Worm (Caenorhabditis elegans) whole organism, late embryonic: ENCODE results near the gene F22E5.22.

ENCODE experiments used
- C08G9.2 ChIP-seq: sonication (generic microtip); optimal IDR thresholded peaks from 2 replicates; lab custom pipeline; 2016; ENCODE audit warnings: mild to moderate bottlenecking, missing genetic modification characterization, moderate library complexity, missing compliant biosample characterization
- F13H6.1 ChIP-seq: sonication (generic microtip); optimal IDR thresholded peaks from 2 replicates; lab custom pipeline; 2016; ENCODE audit warnings: missing genetic modification characterization, missing compliant biosample characterization
- K02D7.2 ChIP-seq: sonication (generic microtip); optimal IDR thresholded peaks from 2 replicates; lab custom pipeline; 2017; ENCODE audit warnings: mild to moderate bottlenecking, missing genetic modification characterization, missing compliant biosample characterization
- K09A11.1 ChIP-seq: sonication (generic microtip); optimal IDR thresholded peaks from 2 replicates; lab custom pipeline; 2017; ENCODE audit warnings: antibody characterized with exemption, mild to moderate bottlenecking, missing genetic modification characterization, missing compliant biosample characterization; ENCODE audit not compliant: insufficient read depth
- Y22D7AL.16 ChIP-seq: sonication (generic microtip); optimal IDR thresholded peaks from 2 replicates; lab custom pipeline; 2016; ENCODE audit warnings: missing genetic modification characterization, missing compliant biosample characterization
- ahr-1 ChIP-seq: sonication (generic microtip); optimal IDR thresholded peaks from 2 replicates; lab custom pipeline; 2016; ENCODE audit warnings: missing genetic modification characterization, missing compliant biosample characterization
- ceh-14 ChIP-seq: sonication (generic microtip); optimal IDR thresholded peaks from 2 replicates; lab custom pipeline; 2016; ENCODE audit warnings: missing genotype, missing genetic modification characterization, missing compliant biosample characterization
- ceh-18 ChIP-seq: sonication (generic microtip); optimal IDR thresholded peaks from 2 replicates; lab custom pipeline; 2016; ENCODE audit warnings: missing genetic modification characterization, missing compliant biosample characterization
- ceh-2 ChIP-seq: sonication (generic microtip); optimal IDR thresholded peaks from 2 replicates; lab custom pipeline; 2016; ENCODE audit warnings: missing genotype, missing genetic modification characterization, missing compliant biosample characterization
- ceh-24 ChIP-seq: sonication (generic microtip); optimal IDR thresholded peaks from 2 replicates; lab custom pipeline; 2016; ENCODE audit warnings: mild to moderate bottlenecking, missing genetic modification characterization, missing compliant biosample characterization
- ceh-31 ChIP-seq: sonication (generic microtip); optimal IDR thresholded peaks from 2 replicates; lab custom pipeline; 2016; ENCODE audit warnings: missing genetic modification characterization, missing compliant biosample characterization
- ceh-48 ChIP-seq: sonication (generic microtip); optimal IDR thresholded peaks from 2 replicates; lab custom pipeline; 2016; ENCODE audit warnings: missing genetic modification characterization, inconsistent platforms, missing compliant biosample characterization
- ceh-6 ChIP-seq: fragments of 200-800 bp; sonication (Bioruptor generic); optimal IDR thresholded peaks from 2 replicates; lab custom pipeline; 2018; ENCODE audit warnings: mild to moderate bottlenecking, missing genetic modification characterization, missing compliant biosample characterization
- dve-1 ChIP-seq: sonication (generic microtip); optimal IDR thresholded peaks from 2 replicates; lab custom pipeline; 2017; ENCODE audit warnings: antibody characterized with exemption, mild to moderate bottlenecking, missing genetic modification characterization, missing compliant biosample characterization
- elt-2 ChIP-seq: sonication (generic microtip); optimal IDR thresholded peaks from 2 replicates; lab custom pipeline; 2016; ENCODE audit warnings: missing genetic modification reagents, missing genetic modification characterization, missing compliant biosample characterization
- fax-1 ChIP-seq: sonication (generic microtip); optimal IDR thresholded peaks from 2 replicates; lab custom pipeline; 2016; ENCODE audit warnings: missing genotype, missing genetic modification characterization, missing compliant biosample characterization
- fkh-6 ChIP-seq: sonication (generic microtip); optimal IDR thresholded peaks from 2 replicates; lab custom pipeline; 2016; ENCODE audit warnings: missing genetic modification characterization, missing compliant biosample characterization
- gmeb-2 ChIP-seq: sonication (generic microtip); optimal IDR thresholded peaks from 2 replicates; lab custom pipeline; 2016; ENCODE audit warnings: missing genetic modification characterization, inconsistent platforms, missing compliant biosample characterization
- hlh-30 ChIP-seq: sonication (generic microtip); optimal IDR thresholded peaks from 2 replicates; lab custom pipeline; 2017; ENCODE audit warnings: antibody characterized with exemption, missing genetic modification characterization, missing compliant biosample characterization; ENCODE audit not compliant: insufficient read depth
- lim-6 ChIP-seq: sonication (generic microtip); optimal IDR thresholded peaks from 2 replicates; lab custom pipeline; 2016; ENCODE audit warnings: missing genetic modification characterization, missing compliant biosample characterization
- madf-2 ChIP-seq: sonication (generic microtip); optimal IDR thresholded peaks from 2 replicates; lab custom pipeline; 2017; ENCODE audit warnings: missing genetic modification characterization, missing compliant biosample characterization
- mec-3 ChIP-seq: sonication (generic microtip); optimal IDR thresholded peaks from 2 replicates; lab custom pipeline; 2016; ENCODE audit warnings: borderline replicate concordance, missing genetic modification characterization, missing compliant biosample characterization
- nhr-11 ChIP-seq: fragments of 150-350 bp; optimal IDR thresholded peaks from 2 replicates; lab custom pipeline; 2014; ENCODE audit warnings: missing biosample characterization, missing genetic modification characterization
- nhr-232 ChIP-seq: sonication (generic microtip); optimal IDR thresholded peaks from 2 replicates; lab custom pipeline; 2016; ENCODE audit warnings: missing genetic modification characterization, missing compliant biosample characterization
- pax-1 ChIP-seq: fragments of 150-350 bp; optimal IDR thresholded peaks from 2 replicates; lab custom pipeline; 2014; ENCODE audit warnings: missing biosample characterization, missing genetic modification characterization
- pha-2 ChIP-seq: sonication (generic microtip); optimal IDR thresholded peaks from 2 replicates; lab custom pipeline; 2017; ENCODE audit warnings: mild to moderate bottlenecking, missing genetic modification characterization, missing compliant biosample characterization
- pros-1 ChIP-seq: fragments of 150-350 bp; optimal IDR thresholded peaks from 2 replicates; lab custom pipeline; 2014; ENCODE audit warnings: missing biosample characterization, missing genetic modification reagents, missing genetic modification characterization
- rnt-1 ChIP-seq: sonication (generic microtip); optimal IDR thresholded peaks from 2 replicates; lab custom pipeline; 2016; ENCODE audit warnings: missing genetic modification characterization, missing compliant biosample characterization
- sdc-2 ChIP-seq: sonication (generic microtip); optimal IDR thresholded peaks from 2 replicates; lab custom pipeline; 2016; ENCODE audit warnings: missing genotype, missing genetic modification characterization, missing compliant biosample characterization
- syd-9 ChIP-seq: sonication (generic microtip); optimal IDR thresholded peaks from 2 replicates; lab custom pipeline; 2016; ENCODE audit warnings: mild to moderate bottlenecking, missing genetic modification characterization, moderate library complexity, missing compliant biosample characterization
- tbx-2 ChIP-seq: sonication (generic microtip); optimal IDR thresholded peaks from 2 replicates; lab custom pipeline; 2016; ENCODE audit warnings: missing genetic modification characterization, missing compliant biosample characterization
- tbx-7 ChIP-seq: sonication (generic microtip); optimal IDR thresholded peaks from 2 replicates; lab custom pipeline; 2016; ENCODE audit warnings: missing genotype, missing genetic modification characterization, missing compliant biosample characterization
- unc-42 ChIP-seq: sonication (generic microtip); optimal IDR thresholded peaks from 2 replicates; lab custom pipeline; 2016; ENCODE audit warnings: missing genotype, missing genetic modification characterization, missing compliant biosample characterization
- unc-55 ChIP-seq: sonication (generic microtip); optimal IDR thresholded peaks from 2 replicates; lab custom pipeline; 2017; ENCODE audit warnings: missing biosample characterization, missing genetic modification reagents, missing genetic modification characterization

F22E5.22 gene

DNA sequence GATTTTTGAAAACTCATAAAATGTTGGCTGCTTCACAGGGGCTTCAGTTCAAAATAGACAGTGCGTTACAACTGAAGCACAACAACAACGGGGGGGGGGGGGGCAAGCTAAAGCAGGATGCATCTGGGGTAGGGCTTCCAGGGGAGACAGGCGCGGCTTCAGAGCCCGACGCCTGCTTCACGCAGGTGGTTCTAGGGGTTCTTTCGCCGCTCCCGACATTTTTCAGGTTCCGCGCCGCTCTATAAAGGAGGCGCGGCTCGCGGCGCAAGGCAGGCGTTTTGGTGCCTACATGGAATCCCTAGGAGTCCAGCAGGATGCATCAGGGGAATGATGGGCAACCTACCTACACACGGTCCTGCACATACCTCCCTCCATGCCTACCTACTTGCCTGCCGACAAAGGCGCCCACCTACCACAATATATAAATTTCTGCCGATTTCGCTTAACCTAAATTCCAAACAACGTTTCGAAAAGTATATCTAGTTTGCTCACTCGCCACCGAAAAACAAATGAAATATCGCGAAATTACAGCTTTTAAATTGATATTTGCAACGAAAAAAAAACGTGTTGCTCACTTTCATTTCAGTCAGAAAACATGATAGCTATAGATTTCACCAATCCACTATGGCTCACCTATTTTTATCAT, 38.4 kb upstream of the F22E5.22 start, which contains the start of gene sri-71:
Gene sri-71, plus strand, starts transcription at position 596 of the 646 bp plus-strand sequence.
- no peak for TF ChIP-seq hlh-30 (tag; lab: Kevin White, UChicago)
- no peak for TF ChIP-seq tbx-2 (tag; lab: Kevin White, UChicago)
- TF ChIP-seq fkh-6 (tag; lab: Kevin White, UChicago), result no peak
- TF ChIP-seq ceh-18 (tag; lab: Kevin White, UChicago), result no peak
- no peak for TF ChIP-seq elt-2 (tag; lab: Kevin White, UChicago)
- TF ChIP-seq nhr-232, result no peak

DNA sequence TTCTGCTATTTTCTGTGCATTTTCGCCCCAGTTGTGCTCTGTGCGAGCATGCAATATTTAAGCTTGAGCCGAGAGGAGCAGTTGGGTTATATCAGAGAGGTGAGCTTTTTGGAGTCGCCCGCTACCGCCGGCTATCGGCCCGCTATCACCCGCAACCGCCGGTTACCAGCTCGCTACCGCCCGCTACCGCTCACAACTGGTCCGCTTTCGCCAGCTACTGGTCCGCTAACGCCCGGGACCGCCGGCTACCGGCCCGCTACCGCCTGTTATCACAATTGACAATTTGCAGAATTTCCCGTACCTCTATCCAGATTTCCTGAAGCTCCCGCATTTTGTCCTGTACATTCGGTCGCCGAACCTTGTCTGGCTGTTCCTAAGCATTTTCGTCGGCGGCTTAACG, 37.3 kb upstream of the F22E5.22 start:
- TF ChIP-seq dve-1 (tag; lab: Kevin White, UChicago), result no peak
- TF ChIP-seq F13H6.1 (tag; lab: Kevin White, UChicago), result no peak
- TF ChIP-seq rnt-1 (tag; lab: Kevin White, UChicago), result no peak
- TF ChIP-seq Y22D7AL.16 (tag; lab: Kevin White, UChicago), result no peak

DNA sequence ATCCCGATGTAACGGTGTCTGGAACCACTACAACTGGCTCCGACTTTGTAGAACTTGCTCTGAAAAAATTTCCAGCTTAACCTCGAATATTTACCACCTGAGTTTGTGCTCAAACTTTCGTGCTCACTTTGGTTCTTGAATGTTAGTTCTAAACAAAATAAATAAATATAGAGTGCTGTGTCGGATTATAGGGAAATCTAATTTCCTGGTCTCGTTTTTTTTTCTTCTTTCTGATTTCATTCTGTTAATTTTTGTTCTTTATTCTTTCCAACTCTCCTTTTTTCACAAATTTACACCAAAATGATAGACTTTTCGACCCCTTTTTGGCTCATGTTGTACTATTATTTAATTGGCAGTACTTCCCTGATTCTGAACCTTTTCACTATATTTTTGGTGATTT, 36.4 kb upstream of the F22E5.22 start, which contains the start of gene sri-37:
Gene sri-37, plus strand, starts transcription at position 301 of the 400 bp plus-strand sequence.
- no peak for TF ChIP-seq C08G9.2 (tag; lab: Kevin White, UChicago)
- no peak for TF ChIP-seq sdc-2 (tag; lab: Kevin White, UChicago)
- TF ChIP-seq syd-9 (tag; lab: Kevin White, UChicago), result no peak
- TF ChIP-seq ceh-18 (tag; lab: Kevin White, UChicago), result no peak
- TF ChIP-seq pha-2 (tag; lab: Kevin White, UChicago), result no peak

DNA sequence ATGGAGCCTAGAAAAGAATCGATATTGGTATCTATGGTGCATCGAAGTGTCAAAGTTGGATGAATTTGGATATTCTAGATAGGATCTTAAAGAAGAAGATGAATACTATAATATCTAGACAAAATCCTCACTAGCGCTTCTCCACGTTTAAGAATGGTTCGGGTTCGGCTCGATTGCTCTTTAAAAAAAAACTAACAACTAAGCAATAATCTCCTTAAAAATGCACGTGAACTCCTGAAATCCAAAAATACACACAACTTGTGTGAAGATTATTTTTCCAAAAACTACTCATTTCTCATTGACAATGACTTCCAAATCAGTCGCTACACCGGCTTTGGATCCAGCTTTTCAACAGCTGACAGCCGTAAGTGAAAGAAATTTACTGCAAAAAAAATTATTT, 34.5 kb upstream of the F22E5.22 start, which contains the start of gene D2062.1:
Gene D2062.1, plus strand, starts transcription at position 301 of the 400 bp plus-strand sequence.
- TF ChIP-seq ahr-1 (tag; lab: Kevin White, UChicago), result no peak
- no peak for TF ChIP-seq mec-3 (tag; lab: Kevin White, UChicago)
- no peak for TF ChIP-seq ceh-2
- TF ChIP-seq unc-42 (tag; lab: Kevin White, UChicago), result no peak
- TF ChIP-seq K02D7.2 (tag; lab: Kevin White, UChicago), result no peak
- no peak for TF ChIP-seq pros-1 (tag; lab: Kevin White, UChicago)
- no peak for TF ChIP-seq madf-2 (tag; lab: Kevin White, UChicago)
- no peak for TF ChIP-seq ceh-31 (tag; lab: Kevin White, UChicago)
- no peak for TF ChIP-seq tbx-7
- TF ChIP-seq ceh-14, result no peak
- TF ChIP-seq ceh-6 (GFP tag; lab: Kevin White, UChicago), result no peak
- TF ChIP-seq, all 69 proteins: peak for 0

DNA sequence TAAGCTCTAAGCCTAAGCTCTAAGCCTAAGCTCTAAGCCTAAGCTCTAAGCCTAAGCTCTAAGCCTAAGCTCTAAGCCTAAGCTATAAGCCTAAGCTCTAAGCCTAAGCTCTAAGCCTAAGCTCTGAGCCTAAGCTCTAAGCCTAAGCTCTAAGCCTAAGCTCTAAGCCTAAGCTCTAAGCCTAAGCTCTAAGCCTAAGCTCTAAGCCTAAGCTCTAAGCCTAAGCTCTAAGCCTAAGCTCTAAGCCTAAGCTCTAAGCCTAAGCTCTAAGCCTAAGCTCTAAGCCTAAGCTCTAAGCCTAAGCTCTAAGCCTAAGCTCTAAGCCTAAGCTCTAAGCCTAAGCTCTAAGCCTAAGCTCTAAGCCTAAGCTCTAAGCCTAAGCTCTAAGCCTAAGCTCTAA, 33.5 kb upstream of the F22E5.22 start:
- peak; percentile 89 for TF ChIP-seq dve-1 (tag; lab: Kevin White, UChicago)
- TF ChIP-seq, all 69 proteins: peak for 1; not testable (repeated sequence) for 68

DNA sequence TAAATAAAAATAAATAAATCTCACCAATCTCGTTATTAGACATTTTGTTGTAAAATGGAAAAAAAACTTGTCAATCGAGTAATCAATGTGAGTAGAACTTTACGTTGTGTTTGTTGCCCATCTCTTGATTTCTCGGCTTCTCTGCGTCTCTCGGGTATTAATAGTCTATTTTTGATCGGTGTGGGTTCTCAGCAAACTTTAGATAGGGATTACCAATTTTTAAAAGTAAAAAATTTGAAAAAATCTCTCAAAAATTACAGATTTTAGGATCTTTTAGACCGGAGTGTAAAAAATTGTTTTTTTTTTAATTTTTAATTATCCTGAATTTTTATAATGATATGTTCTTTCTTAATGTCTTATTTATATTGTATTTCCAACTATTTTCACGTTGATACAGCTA, 28.3 kb upstream of the F22E5.22 start, which contains the start of gene F22E5.21:
Gene F22E5.21, minus strand, starts transcription at position 101 of the 400 bp plus-strand sequence.
- TF ChIP-seq ceh-48 (tag; lab: Kevin White, UChicago) (no peak), fax-1 (tag; lab: Kevin White, UChicago) (no peak), ceh-2 (no peak), K09A11.1 (tag; lab: Kevin White, UChicago) (no peak), pros-1 (tag; lab: Kevin White, UChicago) (no peak), unc-55 (GFP tag; lab: Kevin White, UChicago) (no peak), lim-6 (tag; lab: Kevin White, UChicago) (no peak), ceh-24 (tag; lab: Kevin White, UChicago) (no peak), pax-1 (no peak), elt-2 (tag; lab: Kevin White, UChicago) (no peak), tbx-7 (no peak), ceh-31 (tag; lab: Kevin White, UChicago) (no peak), gmeb-2 (tag; lab: Kevin White, UChicago) (no peak), rnt-1 (tag; lab: Kevin White, UChicago) (no peak), ceh-14 (no peak), nhr-11 (no peak)
